Worm (Caenorhabditis elegans): Measurements from ENCODE around the gene cdc-48.2.

Gene cdc-48.2

DNA sequence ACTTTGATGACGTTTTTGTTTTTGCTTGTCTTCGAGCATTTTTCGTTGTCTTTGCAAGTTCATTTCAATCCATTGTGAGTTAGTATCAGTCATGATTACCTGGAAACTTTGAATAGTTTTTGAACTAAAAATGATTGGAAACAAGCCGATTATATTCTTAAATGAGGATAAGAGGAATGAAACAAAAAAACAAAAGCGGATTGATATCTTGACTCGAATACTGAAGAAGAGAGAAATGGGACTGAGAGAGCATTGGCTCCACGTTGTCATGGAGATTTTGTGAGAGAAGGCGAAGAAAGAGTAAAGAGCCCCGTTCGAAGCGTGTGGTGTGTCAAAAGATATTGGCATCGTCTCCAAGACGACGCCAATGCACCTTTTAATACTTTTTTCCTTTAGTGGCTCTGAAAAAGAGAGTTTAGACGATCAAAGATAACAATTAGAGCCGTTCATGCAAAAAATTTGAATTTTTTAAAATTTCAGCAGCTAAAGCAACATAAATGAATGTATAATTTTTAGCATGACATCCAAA is 18.6 kb downstream of the cdc-48.2 start, which contains the start of the genes tub-1 and tmem-138:
tub-1 (minus strand) TSS at position 101 of the 529 bp plus-strand sequence.
tmem-138 (plus strand) TSS at position 479 of the 529 bp plus-strand sequence.
- no peak for TF ChIP-seq lsy-2 (tag; optimal IDR thresholded peaks at IDR 0.05)
- no peak for TF ChIP-seq rnt-1 (tag; optimal IDR thresholded peaks at IDR 0.05)
- peak; percentile 42 for TF ChIP-seq dsc-1 (tag; optimal IDR thresholded peaks at IDR 0.05)
- TF ChIP-seq fkh-8 (tag; optimal IDR thresholded peaks at IDR 0.05): peak; percentile 70
- TF ChIP-seq mab-9 (GFP tag; IDR thresholded peaks at IDR 0.05): no peak
- no peak for TF ChIP-seq lin-13 (GFP tag; optimal IDR thresholded peaks at IDR 0.05)
- no peak for TF ChIP-seq C04F5.9 (tag; optimal IDR thresholded peaks at IDR 0.05)
- no peak for TF ChIP-seq Y116A8C.19 (tag; optimal IDR thresholded peaks at IDR 0.05; ENCODE audit: borderline replicate concordance)
- no peak for TF ChIP-seq fkh-4 (tag; optimal IDR thresholded peaks at IDR 0.05; ENCODE audit: borderline replicate concordance)
- TF ChIP-seq grh-1 (GFP tag; IDR thresholded peaks at IDR 0.05): no peak
- no peak for TF ChIP-seq vab-15 (tag; optimal IDR thresholded peaks at IDR 0.05)
- TF ChIP-seq nhr-47 (tag; optimal IDR thresholded peaks at IDR 0.05): no peak
- no peak for TF ChIP-seq fkh-10 (GFP tag; optimal IDR thresholded peaks at IDR 0.05)
- TF ChIP-seq efl-3 (GFP tag; optimal IDR thresholded peaks at IDR 0.05): no peak
- no peak for TF ChIP-seq nhr-12 (tag; optimal IDR thresholded peaks at IDR 0.05)
- TF ChIP-seq lin-14 (GFP tag; optimal IDR thresholded peaks at IDR 0.05): no peak
- TF ChIP-seq sptf-1 (tag; optimal IDR thresholded peaks at IDR 0.05): no peak

DNA sequence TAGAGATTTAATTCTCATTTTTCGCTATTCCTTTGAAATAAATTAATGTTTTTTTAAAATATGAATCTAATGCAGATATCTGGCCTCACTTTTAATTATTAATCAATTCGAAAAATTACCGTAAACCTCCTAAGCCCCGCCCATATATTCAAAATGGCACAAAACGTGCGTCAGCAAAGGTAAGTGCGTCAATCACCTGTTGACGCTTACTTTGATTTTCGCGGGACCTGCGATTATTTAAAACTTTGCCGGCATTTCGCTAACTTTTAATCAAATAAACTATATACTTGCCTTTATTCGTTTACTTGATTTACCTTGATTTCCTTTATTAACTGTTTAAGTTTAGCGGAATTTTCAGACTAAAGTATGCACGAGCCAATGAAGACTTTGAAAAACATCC is 19.7 kb downstream of the cdc-48.2 start, which contains the start of gene pch-2:
pch-2 (plus strand) TSS at position 359 of the 400 bp plus-strand sequence.
- TF ChIP-seq nhr-12 (tag; optimal IDR thresholded peaks at IDR 0.05): no peak
- no peak for TF ChIP-seq egl-27 (tag; optimal IDR thresholded peaks at IDR 0.05)
- peak; percentile 32 for TF ChIP-seq skn-1 (tag; optimal IDR thresholded peaks at IDR 0.05)
- peak; percentile 75 for TF ChIP-seq nhr-85 (tag)
- peak; percentile 61 for TF ChIP-seq mep-1 (tag; optimal IDR thresholded peaks at IDR 0.05)
- TF ChIP-seq ama-1 (optimal IDR thresholded peaks at IDR 0.05): no peak
- no peak for TF ChIP-seq zip-4 (GFP tag; optimal IDR thresholded peaks at IDR 0.05)
- TF ChIP-seq snpc-4 (tag; optimal IDR thresholded peaks at IDR 0.05): no peak
- peak; percentile 3 for TF ChIP-seq unc-130 (tag; optimal IDR thresholded peaks at IDR 0.05)
- TF ChIP-seq lin-35 (GFP tag; optimal IDR thresholded peaks at IDR 0.05): peak; percentile 78 to 93
- TF ChIP-seq lsy-2 (tag; optimal IDR thresholded peaks at IDR 0.05): peak; percentile 80 to 93
- TF ChIP-seq blmp-1 (tag; optimal IDR thresholded peaks at IDR 0.05): peak; percentile 60
- peak; percentile 62 for TF ChIP-seq lin-15B (tag; optimal IDR thresholded peaks at IDR 0.05)
- TF ChIP-seq nhr-19 (GFP tag; conservative IDR thresholded peaks at IDR 0.05): peak; percentile 46
- TF ChIP-seq C16A3.4 (tag; optimal IDR thresholded peaks at IDR 0.05): peak; percentile 74
- no peak for TF ChIP-seq fkh-4 (tag; optimal IDR thresholded peaks at IDR 0.05; ENCODE audit: borderline replicate concordance)
- TF ChIP-seq nhr-77 (tag; optimal IDR thresholded peaks at IDR 0.05): peak; percentile 37
- TF ChIP-seq nhr-71 (tag; optimal IDR thresholded peaks at IDR 0.05): peak; percentile 70
- TF ChIP-seq irx-1 (tag; optimal IDR thresholded peaks at IDR 0.05): no peak
- no peak for TF ChIP-seq fkh-10 (GFP tag; optimal IDR thresholded peaks at IDR 0.05)
- TF ChIP-seq xbp-1 (tag; optimal IDR thresholded peaks at IDR 0.05): peak; percentile 47
- peak; percentile 62 for TF ChIP-seq fkh-8 (tag; optimal IDR thresholded peaks at IDR 0.05)
- no peak for TF ChIP-seq Y116A8C.19 (tag; optimal IDR thresholded peaks at IDR 0.05; ENCODE audit: borderline replicate concordance)
- no peak for TF ChIP-seq ztf-11 (tag; optimal IDR thresholded peaks at IDR 0.05)
- no peak for TF ChIP-seq sptf-1 (tag; optimal IDR thresholded peaks at IDR 0.05)
- TF ChIP-seq F16B12.6 (tag; optimal IDR thresholded peaks at IDR 0.05): peak; percentile 38
- no peak for TF ChIP-seq C34B4.2 (tag; optimal IDR thresholded peaks at IDR 0.05)
- no peak for TF ChIP-seq hpl-2 (GFP tag; optimal IDR thresholded peaks at IDR 0.05)
- no peak for TF ChIP-seq ceh-82 (tag; optimal IDR thresholded peaks at IDR 0.05)
- no peak for TF ChIP-seq ceh-63 (GFP tag; optimal IDR thresholded peaks at IDR 0.05)
- TF ChIP-seq ceh-8 (GFP tag; optimal IDR thresholded peaks at IDR 0.05): no peak
- no peak for TF ChIP-seq efl-3 (GFP tag; optimal IDR thresholded peaks at IDR 0.05)
- TF ChIP-seq dpl-1 (GFP tag; optimal IDR thresholded peaks at IDR 0.05): peak; percentile 83 to 90 (median 89)
- TF ChIP-seq zag-1 (tag; optimal IDR thresholded peaks at IDR 0.05): no peak
- no peak for TF ChIP-seq mab-9 (GFP tag; IDR thresholded peaks at IDR 0.05)
- TF ChIP-seq efl-1 (optimal IDR thresholded peaks at IDR 0.05): peak; percentile 85 to 86
- TF ChIP-seq efl-1 (GFP tag; optimal IDR thresholded peaks at IDR 0.05 in 1 of 2): peak; percentile 88 to 99
- TF ChIP-seq nhr-84 (tag; optimal IDR thresholded peaks at IDR 0.05): no peak
- TF ChIP-seq elt-3 (tag; optimal IDR thresholded peaks at IDR 0.05): peak in 1 of 6 experiments; percentile 59
- TF ChIP-seq nhr-90 (tag; optimal IDR thresholded peaks at IDR 0.05; ENCODE audit: poor library complexity): peak; percentile 48
- no peak for TF ChIP-seq lir-3 (tag; optimal IDR thresholded peaks at IDR 0.05; ENCODE audit: poor library complexity)

Measured in whole organism, L1 larva.